5 fruit fly cellular contexts compared by ENCODE assay signal in the genomic region with DNA sequence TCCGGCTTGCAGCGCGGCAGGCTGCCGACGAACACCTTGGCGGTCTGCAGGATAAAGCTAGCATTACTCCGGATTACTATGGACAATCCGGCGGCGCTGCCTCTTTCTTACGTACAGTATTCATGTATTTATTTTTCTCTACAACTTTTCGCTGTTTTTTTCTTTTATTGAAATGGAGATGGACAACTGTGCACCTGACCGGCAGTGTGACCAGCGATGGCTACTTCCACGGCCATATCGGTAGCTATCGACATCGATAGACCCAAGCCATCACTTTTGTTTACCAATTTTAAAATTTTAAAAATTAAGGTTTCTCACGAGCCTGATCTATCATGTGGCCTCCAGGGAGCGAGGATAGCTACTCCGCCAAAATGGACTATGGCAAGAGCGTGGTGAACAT.
TF ChIP-seq lines count a peak whose summit lies in the region.

A gene (minus strand): TSS at position 197 of the 400 bp plus-strand sequence.
A gene (plus strand): TSS at position 323 of the 400 bp plus-strand sequence.

- TF ChIP-seq CTCF in whole organism, embryonic (GFP tag; optimal IDR thresholded peaks at IDR 0.05; lab: Kevin White, UChicago): no peak

TF ChIP-seq in whole organism, adult, 20 proteins besides CTCF, POLR2A, EP300 and RAD21:
- TF ChIP-seq Clk (GFP tag; optimal IDR thresholded peaks at IDR 0.05; lab: Kevin White, UChicago): no peak
- TF ChIP-seq CG14711 (tag; optimal IDR thresholded peaks at IDR 0.05; lab: Kevin White, UChicago): peak; percentile 1
- TF ChIP-seq CG1620 (GFP tag; optimal IDR thresholded peaks at IDR 0.05; lab: Kevin White, UChicago): peak; percentile 9

TF ChIP-seq in whole organism, embryonic, 481 proteins besides CTCF, POLR2A, EP300 and RAD21 (continues in another document):
- TF ChIP-seq unc-4 (GFP tag; IDR thresholded peaks at IDR 0.05; lab: Robert Waterston, UW; ENCODE audit: partially characterized antibody) (peak; percentile 77), CG15696 (tag; optimal IDR thresholded peaks at IDR 0.05; lab: Kevin White, UChicago) (no peak), lab (GFP tag; optimal IDR thresholded peaks at IDR 0.05; lab: Kevin White, UChicago) (no peak), CG4820 (GFP tag; optimal IDR thresholded peaks at IDR 0.05; lab: Kevin White, UChicago) (no peak), CrebB (tag; optimal IDR thresholded peaks at IDR 0.05; lab: Kevin White, UChicago) (no peak), Six4 (GFP tag; optimal IDR thresholded peaks at IDR 0.05; lab: Kevin White, UChicago) (no peak), gcm (GFP tag; optimal IDR thresholded peaks at IDR 0.05; lab: Kevin White, UChicago) (no peak), Doc3 (GFP tag; IDR thresholded peaks at IDR 0.05; lab: Robert Waterston, UW; ENCODE audit: partially characterized antibody) (peak; percentile 60; the same call in 2 of the 3 replicates), Xrp1 (GFP tag; IDR thresholded peaks at IDR 0.05; lab: Robert Waterston, UW) (no peak), Myb (GFP tag; optimal IDR thresholded peaks at IDR 0.05; lab: Kevin White, UChicago) (peak; percentile 62), CG2678 (tag; optimal IDR thresholded peaks at IDR 0.05; lab: Kevin White, UChicago) (no peak), NK7.1 (GFP tag; optimal IDR thresholded peaks at IDR 0.05; lab: Kevin White, UChicago) (no peak), Bgb (GFP tag; IDR thresholded peaks at IDR 0.05; lab: Robert Waterston, UW; ENCODE audit: partially characterized antibody) (peak; percentile 85), Hr51 (GFP tag; optimal IDR thresholded peaks at IDR 0.05; lab: Kevin White, UChicago) (no peak), CG14860 (GFP tag; IDR thresholded peaks at IDR 0.05; lab: Robert Waterston, UW; ENCODE audit: partially characterized antibody) (peak; percentile 61), CG3407 (GFP tag; optimal IDR thresholded peaks at IDR 0.05; lab: Kevin White, UChicago) (no peak), PHDP (tag; optimal IDR thresholded peaks at IDR 0.05; lab: Kevin White, UChicago) (no peak), CG33213 (GFP tag; optimal IDR thresholded peaks at IDR 0.05; lab: Kevin White, UChicago) (no peak), Sry-β (GFP tag; optimal IDR thresholded peaks at IDR 0.05; lab: Kevin White, UChicago) (no peak)

TF ChIP-seq in whole organism, prepupa, 60 proteins besides CTCF, POLR2A, EP300 and RAD21:
- TF ChIP-seq Eip75B (GFP tag; optimal IDR thresholded peaks at IDR 0.05; lab: Kevin White, UChicago): no peak
- peak; percentile 70 for TF ChIP-seq fkh (GFP tag; optimal IDR thresholded peaks at IDR 0.05; lab: Kevin White, UChicago)
- TF ChIP-seq Sox14 (GFP tag; optimal IDR thresholded peaks at IDR 0.05; lab: Kevin White, UChicago): peak; percentile 43
- no peak for TF ChIP-seq CG11762 (GFP tag; optimal IDR thresholded peaks at IDR 0.05; lab: Kevin White, UChicago; ENCODE audit: insufficient read depth)
- peak; percentile 16 for TF ChIP-seq CG1621 (tag; optimal IDR thresholded peaks at IDR 0.05; lab: Kevin White, UChicago)
- 0 out of 3 replicates have a peak, but pooled peaks have one; percentile 22 for TF ChIP-seq CG6163 (GFP tag; IDR thresholded peaks at IDR 0.05; lab: Robert Waterston, UW)

TF ChIP-seq in whole organism, pupa, 21 proteins besides CTCF, POLR2A, EP300 and RAD21:
- TF ChIP-seq CG4496 (GFP tag; IDR thresholded peaks at IDR 0.05; lab: Robert Waterston, UW) (peak; percentile 44; the same call in 1 of the 3 replicates), CG17806 (tag; optimal IDR thresholded peaks at IDR 0.05; lab: Kevin White, UChicago) (no peak)
TF ChIP-seq in whole organism, pupa: peak in this region for 1.

TF ChIP-seq in whole organism, wandering third instar larva, 38 proteins besides CTCF, POLR2A, EP300 and RAD21:
- TF ChIP-seq pan (optimal IDR thresholded peaks at IDR 0.05; lab: Kevin White, UChicago) (no peak), foxo (GFP tag; optimal IDR thresholded peaks at IDR 0.05; lab: Kevin White, UChicago) (no peak), Rel (GFP tag; optimal IDR thresholded peaks at IDR 0.05; lab: Kevin White, UChicago) (no peak), Rel (tag; optimal IDR thresholded peaks at IDR 0.05; lab: Kevin White, UChicago) (no peak), Jra (GFP tag; optimal IDR thresholded peaks at IDR 0.05; lab: Kevin White, UChicago) (no peak), jim (GFP tag; optimal IDR thresholded peaks at IDR 0.05; lab: Kevin White, UChicago) (peak; percentile 13), ey (GFP tag; optimal IDR thresholded peaks at IDR 0.05; lab: Kevin White, UChicago) (no peak), CG32264 (GFP tag; optimal IDR thresholded peaks at IDR 0.05; lab: Kevin White, UChicago) (no peak), Hnf4 (GFP tag; optimal IDR thresholded peaks at IDR 0.05; lab: Kevin White, UChicago) (no peak), brk (GFP tag; optimal IDR thresholded peaks at IDR 0.05; lab: Kevin White, UChicago) (no peak), Dfd (GFP tag; optimal IDR thresholded peaks at IDR 0.05; lab: Kevin White, UChicago) (no peak), Mio (GFP tag; optimal IDR thresholded peaks at IDR 0.05; lab: Kevin White, UChicago) (no peak), Myc (optimal IDR thresholded peaks at IDR 0.05; lab: Kevin White, UChicago) (no peak), HLH106 (tag; optimal IDR thresholded peaks at IDR 0.05; lab: Kevin White, UChicago) (no peak), GATAd (GFP tag; optimal IDR thresholded peaks at IDR 0.05; lab: Kevin White, UChicago) (no peak), dmrt93B (GFP tag; optimal IDR thresholded peaks at IDR 0.05; lab: Kevin White, UChicago) (no peak), Hr83 (GFP tag; optimal IDR thresholded peaks at IDR 0.05; lab: Kevin White, UChicago; ENCODE audit: poor library complexity, severe bottlenecking) (peak; percentile 42), h (GFP tag; optimal IDR thresholded peaks at IDR 0.05; lab: Kevin White, UChicago) (no peak)
